Fruit fly (Drosophila melanogaster) whole organism, adult: Measurements from ENCODE around the gene CG16820.

Source experiments
- CG11617 ChIP-seq: fragments of 200-800 bp; sonication (Bioruptor generic); optimal IDR thresholded peaks from 2 replicates; lab custom pipeline; 2017; ENCODE audit warnings: mild to moderate bottlenecking, missing biosample characterization, missing genetic modification reagents, missing genetic modification characterization
- CG12768 ChIP-seq: fragments of 200-800 bp; sonication (Bioruptor generic); optimal IDR thresholded peaks from 2 replicates; lab custom pipeline; 2017; ENCODE audit warnings: missing biosample characterization, missing genetic modification characterization, mild to moderate bottlenecking, moderate library complexity, missing genetic modification reagents
- CG1620 ChIP-seq: fragments of 200-800 bp; sonication (Bioruptor generic); optimal IDR thresholded peaks from 2 replicates; lab custom pipeline; 2016; ENCODE audit warnings: missing biosample characterization, missing genetic modification characterization
- CG33017 ChIP-seq: fragments of 200-800 bp; sonication (Bioruptor generic); optimal IDR thresholded peaks from 2 replicates; lab custom pipeline; 2018; ENCODE audit warnings: missing biosample characterization, mild to moderate bottlenecking, missing genetic modification characterization, moderate library complexity
- CG5204 ChIP-seq: fragments of 200-800 bp; sonication (Bioruptor generic); optimal IDR thresholded peaks from 2 replicates; lab custom pipeline; 2016; ENCODE audit warnings: missing biosample characterization, missing genetic modification characterization
- CG7101 ChIP-seq: fragments of 200-800 bp; sonication (Bioruptor generic); optimal IDR thresholded peaks from 2 replicates; lab custom pipeline; 2018; ENCODE audit warnings: missing biosample characterization, mild to moderate bottlenecking, missing genetic modification characterization, moderate library complexity
- Clk ChIP-seq: fragments of 200-800 bp; sonication (Bioruptor generic); optimal IDR thresholded peaks from 2 replicates; lab custom pipeline; 2017; ENCODE audit warnings: missing biosample characterization, missing genetic modification characterization
- Hr96 ChIP-seq: fragments of 200-800 bp; sonication (Bioruptor generic); optimal IDR thresholded peaks from 2 replicates; lab custom pipeline; 2016; ENCODE audit warnings: missing biosample characterization, missing genetic modification characterization
- Mnt ChIP-seq: fragments of 200-800 bp; sonication (Bioruptor generic); optimal IDR thresholded peaks from 2 replicates; lab custom pipeline; 2016; ENCODE audit warnings: missing biosample characterization, mild to moderate bottlenecking, missing genetic modification characterization
- bab1 ChIP-seq: fragments of 200-800 bp; sonication (Bioruptor generic); optimal IDR thresholded peaks from 3 replicates; lab custom pipeline; 2019; ENCODE audit warnings: missing biosample characterization, mild to moderate bottlenecking, missing genetic modification characterization, moderate library complexity
- kay ChIP-seq: fragments of 200-800 bp; sonication (Bioruptor generic); peaks from one replicate; lab custom pipeline; 2016; ENCODE audit warnings: missing biosample characterization, missing genetic modification characterization, borderline replicate concordance

DNA sequence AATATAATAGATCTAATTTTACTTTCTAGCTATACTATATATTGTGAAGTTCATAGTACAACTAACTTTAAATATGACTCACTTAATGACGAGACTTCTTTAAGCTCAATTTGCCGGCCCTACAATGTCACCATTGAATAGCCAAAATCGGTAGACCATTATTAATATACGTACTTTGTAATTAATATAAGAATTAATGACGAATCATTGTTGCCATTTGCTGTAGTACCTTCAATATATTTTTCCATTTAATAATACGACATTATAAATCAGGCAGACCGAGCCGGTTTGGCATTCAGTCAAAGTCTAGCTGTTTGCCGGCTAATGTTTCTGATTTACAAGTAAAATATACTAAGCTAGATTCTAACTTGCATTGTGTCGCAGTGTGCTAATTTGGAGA lies 6.3 kb upstream of the CG16820 start, which contains the start of gene Jhbp13:
- TF ChIP-seq kay (GFP tag; lab: Kevin White, UChicago) (peak; percentile 45), CG7101 (tag; lab: Kevin White, UChicago) (no peak), Hr96 (GFP tag; lab: Kevin White, UChicago) (no peak), CG12768 (GFP tag; lab: Kevin White, UChicago) (no peak), Mnt (GFP tag; lab: Kevin White, UChicago) (no peak), CG1620 (no peak), CG11617 (GFP tag; lab: Kevin White, UChicago) (no peak), Clk (no peak), CG33017 (tag; lab: Kevin White, UChicago) (no peak), CG5204 (GFP tag; lab: Kevin White, UChicago) (no peak), bab1 (GFP tag; lab: Kevin White, UChicago) (no peak)
